Fruit fly (Drosophila melanogaster): ENCODE data around the gene Ube4A.

Ube4A gene

dm6 chr2L:6677453-6677852, 19.1 kb downstream of the Ube4A start, which contains the start of gene Nse1 (continued):
- peak; percentile 22 for TF ChIP-seq MESR4 (GFP tag; optimal IDR thresholded peaks at IDR 0.05)
- TF ChIP-seq CG15514 (GFP tag; optimal IDR thresholded peaks at IDR 0.05): peak; percentile 42
- no peak for TF ChIP-seq CG8290 (GFP tag; optimal IDR thresholded peaks at IDR 0.05)
- no peak for TF ChIP-seq CG8290 (tag; optimal IDR thresholded peaks at IDR 0.05)
- no peak for TF ChIP-seq CG6175 (GFP tag; IDR thresholded peaks at IDR 0.05)
- peak; percentile 32 for TF ChIP-seq Sin3A (optimal IDR thresholded peaks at IDR 0.05)
- TF ChIP-seq hbn (GFP tag; IDR thresholded peaks at IDR 0.05; ENCODE audit: partially characterized antibody): peak; percentile 75
- no peak for TF ChIP-seq C15 (GFP tag; IDR thresholded peaks at IDR 0.05)
- TF ChIP-seq CG12659 (GFP tag; optimal IDR thresholded peaks at IDR 0.05): peak; percentile 20
- TF ChIP-seq CG12236 (GFP tag; optimal IDR thresholded peaks at IDR 0.05): no peak
- peak; percentile 78 for TF ChIP-seq sna (GFP tag; IDR thresholded peaks at IDR 0.05; ENCODE audit: partially characterized antibody)
- TF ChIP-seq CG2889 (GFP tag; IDR thresholded peaks at IDR 0.05): no peak
- peak; percentile 38 for TF ChIP-seq CG14710 (tag; optimal IDR thresholded peaks at IDR 0.05)
- no peak for TF ChIP-seq HLH3B (GFP tag; IDR thresholded peaks at IDR 0.05)
- peak; percentile 78 for TF ChIP-seq CG34224 (GFP tag; IDR thresholded peaks at IDR 0.05; ENCODE audit: partially characterized antibody)
- peak; percentile 38; the same call in 1 of the 2 replicates for TF ChIP-seq CG2129 (GFP tag; IDR thresholded peaks at IDR 0.05; ENCODE audit: partially characterized antibody)
- TF ChIP-seq CG4707 (GFP tag; optimal IDR thresholded peaks at IDR 0.05): no peak
- no peak; the same call in 1 of the 2 replicates for TF ChIP-seq CG42726 (GFP tag; IDR thresholded peaks at IDR 0.05; ENCODE audit: partially characterized antibody)
- TF ChIP-seq unc-4 (GFP tag; IDR thresholded peaks at IDR 0.05; ENCODE audit: partially characterized antibody): peak; percentile 77
- TF ChIP-seq CG3995 (GFP tag; optimal IDR thresholded peaks at IDR 0.05): peak; percentile 84
- TF ChIP-seq CG16813 (GFP tag; IDR thresholded peaks at IDR 0.05; ENCODE audit: partially characterized antibody): peak; percentile 71
- TF ChIP-seq Dref (GFP tag; IDR thresholded peaks at IDR 0.05): peak; percentile 76
- no peak for TF ChIP-seq ara (GFP tag; IDR thresholded peaks at IDR 0.05)
- TF ChIP-seq CG4424 (GFP tag; optimal IDR thresholded peaks at IDR 0.05): no peak
- TF ChIP-seq crp (GFP tag; optimal IDR thresholded peaks at IDR 0.05): peak in 1 of 2 experiments; percentile 1
- TF ChIP-seq CG17186 (GFP tag; optimal IDR thresholded peaks at IDR 0.05): peak; percentile 48
- TF ChIP-seq nerfin-2 (GFP tag; IDR thresholded peaks at IDR 0.05; ENCODE audit: partially characterized antibody): 0 out of 2 replicates have a peak, but pooled peaks have one; percentile 36
- no peak for TF ChIP-seq NC2β (GFP tag; optimal IDR thresholded peaks at IDR 0.05)
- peak; percentile 81 for TF ChIP-seq CG9797 (GFP tag; optimal IDR thresholded peaks at IDR 0.05)
- TF ChIP-seq YL-1 (GFP tag; optimal IDR thresholded peaks at IDR 0.05): peak; percentile 37
- TF ChIP-seq Trl (optimal IDR thresholded peaks at IDR 0.05): no peak
- no peak for TF ChIP-seq Trl (GFP tag; optimal IDR thresholded peaks at IDR 0.05)
- peak; percentile 24 for TF ChIP-seq Lhr (GFP tag; optimal IDR thresholded peaks at IDR 0.05)
- no peak for TF ChIP-seq Hmr (GFP tag; optimal IDR thresholded peaks at IDR 0.05)
- no peak for TF ChIP-seq CG13123 (GFP tag; optimal IDR thresholded peaks at IDR 0.05)
- peak; percentile 79 for TF ChIP-seq MBD-R2 (GFP tag; IDR thresholded peaks at IDR 0.05)
- peak; percentile 39 for TF ChIP-seq CG2116 (GFP tag; optimal IDR thresholded peaks at IDR 0.05)
- no peak for TF ChIP-seq CG16863 (GFP tag; optimal IDR thresholded peaks at IDR 0.05)
- TF ChIP-seq CG2202 (tag; optimal IDR thresholded peaks at IDR 0.05): no peak
- no peak for TF ChIP-seq usp (GFP tag; optimal IDR thresholded peaks at IDR 0.05)
- peak; percentile 83 for TF ChIP-seq CG13287 (GFP tag; IDR thresholded peaks at IDR 0.05; ENCODE audit: partially characterized antibody)
- TF ChIP-seq CG34422 (GFP tag; IDR thresholded peaks at IDR 0.05): no peak
- peak; percentile 83 for TF ChIP-seq Bgb (GFP tag; IDR thresholded peaks at IDR 0.05; ENCODE audit: partially characterized antibody)
- no peak for TF ChIP-seq Doc2 (GFP tag; IDR thresholded peaks at IDR 0.05)
- TF ChIP-seq inv (GFP tag; IDR thresholded peaks at IDR 0.05; ENCODE audit: partially characterized antibody): peak; percentile 67
- no peak for TF ChIP-seq ATbp (GFP tag; optimal IDR thresholded peaks at IDR 0.05)
- peak; percentile 24 for TF ChIP-seq CG17829 (tag; optimal IDR thresholded peaks at IDR 0.05)
- TF ChIP-seq CG14860 (GFP tag; IDR thresholded peaks at IDR 0.05; ENCODE audit: partially characterized antibody): peak; percentile 17; the same call in 1 of the 3 replicates
- TF ChIP-seq CG4617 (GFP tag; optimal IDR thresholded peaks at IDR 0.05; ENCODE audit: borderline replicate concordance): peak; percentile 9
- peak; percentile 84 for TF ChIP-seq Sry-δ (GFP tag; optimal IDR thresholded peaks at IDR 0.05)
